Fruit fly (Drosophila melanogaster) whole organism, prepupa: Measurements from ENCODE around the gene CG3164.

ENCODE experiments used
- Blimp-1 ChIP-seq: fragments of 200-800 bp; sonication (Bioruptor generic); optimal IDR thresholded peaks from 3 replicates; lab custom pipeline; 2017; ENCODE audit warnings: missing biosample characterization, missing genetic modification characterization, mild to moderate bottlenecking, moderate library complexity, missing genetic modification reagents
- CG10669 ChIP-seq: fragments of 200-800 bp; sonication (Bioruptor generic); optimal IDR thresholded peaks from 3 replicates; lab custom pipeline; 2018; ENCODE audit warnings: missing biosample characterization, mild to moderate bottlenecking, missing genetic modification characterization, moderate library complexity
- CG11294 ChIP-seq: fragments of 200-800 bp; sonication (Bioruptor generic); IDR thresholded peaks from 2 replicates; pipeline ENCODE4 v1.3.6; 2022; ENCODE audit warnings: missing biosample characterization, missing genetic modification characterization
- CG11902 ChIP-seq: fragments of 200-800 bp; sonication (Bioruptor generic); optimal IDR thresholded peaks from 3 replicates; lab custom pipeline; 2016; ENCODE audit warnings: missing biosample characterization, missing genetic modification characterization
- CG15336 ChIP-seq: fragments of 200-800 bp; sonication (Bioruptor generic); IDR thresholded peaks from 2 replicates; pipeline ENCODE4 v1.3.6; 2022; ENCODE audit warnings: missing biosample characterization, missing genetic modification characterization
- CG1621 ChIP-seq: fragments of 200-800 bp; sonication (Bioruptor generic); optimal IDR thresholded peaks from 3 replicates; lab custom pipeline; 2018; ENCODE audit warnings: missing biosample characterization, mild to moderate bottlenecking, missing genetic modification characterization
- CG16779 ChIP-seq: fragments of 200-800 bp; sonication (Bioruptor generic); optimal IDR thresholded peaks from 3 replicates; lab custom pipeline; 2017; ENCODE audit warnings: missing biosample characterization, mild to moderate bottlenecking, missing genetic modification characterization
- CG31627 ChIP-seq: fragments of 200-800 bp; sonication (Bioruptor generic); optimal IDR thresholded peaks from 3 replicates; lab custom pipeline; 2016; ENCODE audit warnings: missing biosample characterization, missing genetic modification characterization
- CG32006 ChIP-seq: fragments of 200-800 bp; sonication (Bioruptor generic); optimal IDR thresholded peaks from 3 replicates; lab custom pipeline; 2017; ENCODE audit warnings: missing biosample characterization, mild to moderate bottlenecking, missing genetic modification characterization
- CG6163 ChIP-seq: fragments of 200-800 bp; sonication (Bioruptor generic); IDR thresholded peaks from 3 replicates; pipeline ENCODE4 v1.3.6; 2022; ENCODE audit warnings: missing biosample characterization, missing genetic modification characterization
- CG6808 ChIP-seq: fragments of 200-800 bp; sonication (Bioruptor generic); optimal IDR thresholded peaks from 3 replicates; lab custom pipeline; 2017; ENCODE audit warnings: missing biosample characterization, missing genetic modification characterization, mild to moderate bottlenecking, moderate library complexity, missing genetic modification reagents
- CG6854 ChIP-seq: fragments of 200-800 bp; sonication (Bioruptor generic); optimal IDR thresholded peaks from 2 replicates; lab custom pipeline; 2017; ENCODE audit warnings: missing biosample characterization, mild to moderate bottlenecking, missing genetic modification characterization
- CG8319 ChIP-seq: fragments of 200-800 bp; sonication (Bioruptor generic); optimal IDR thresholded peaks from 3 replicates; lab custom pipeline; 2016; ENCODE audit warnings: missing biosample characterization, missing genetic modification characterization
- CG8632 ChIP-seq: fragments of 200-800 bp; sonication (Bioruptor generic); optimal IDR thresholded peaks from 3 replicates; lab custom pipeline; 2016; ENCODE audit warnings: missing biosample characterization, missing genetic modification characterization
- Eip78C ChIP-seq: fragments of 200-800 bp; sonication (Bioruptor generic); peaks from one replicate; lab custom pipeline; 2016; ENCODE audit warnings: missing biosample characterization, missing genetic modification characterization
- Eip93F ChIP-seq: fragments of 200-800 bp; sonication (Bioruptor generic); optimal IDR thresholded peaks from 2 replicates; lab custom pipeline; 2016; ENCODE audit warnings: missing biosample characterization, mild to moderate bottlenecking, missing genetic modification characterization
- Met ChIP-seq: fragments of 200-800 bp; sonication (Bioruptor generic); optimal IDR thresholded peaks from 3 replicates; lab custom pipeline; 2016; ENCODE audit warnings: missing biosample characterization, missing genetic modification characterization
- OdsH ChIP-seq: fragments of 200-800 bp; sonication (Bioruptor generic); optimal IDR thresholded peaks from 3 replicates; lab custom pipeline; 2016; ENCODE audit warnings: missing biosample characterization, missing genetic modification characterization
- Smox ChIP-seq: fragments of 200-800 bp; sonication (Bioruptor generic); optimal IDR thresholded peaks from 3 replicates; lab custom pipeline; 2016; ENCODE audit warnings: missing biosample characterization, missing genetic modification characterization
- Sox102F ChIP-seq: fragments of 200-800 bp; sonication (Bioruptor generic); optimal IDR thresholded peaks from 2 replicates; lab custom pipeline; 2016; ENCODE audit warnings: missing biosample characterization, mild to moderate bottlenecking, missing genetic modification characterization
- Sox14 ChIP-seq: fragments of 200-800 bp; sonication (Bioruptor generic); optimal IDR thresholded peaks from 3 replicates; lab custom pipeline; 2016; ENCODE audit warnings: missing biosample characterization, missing genetic modification characterization
- cyc ChIP-seq: fragments of 200-800 bp; sonication (Bioruptor generic); optimal IDR thresholded peaks from 3 replicates; lab custom pipeline; 2016; ENCODE audit warnings: missing biosample characterization, missing genetic modification characterization
- dac ChIP-seq: fragments of 200-800 bp; sonication (Bioruptor generic); optimal IDR thresholded peaks from 2 replicates; lab custom pipeline; 2017; ENCODE audit warnings: missing biosample characterization, mild to moderate bottlenecking, missing genetic modification characterization
- dsx ChIP-seq: fragments of 200-800 bp; optimal IDR thresholded peaks from 3 replicates; lab custom pipeline; 2019; ENCODE audit warnings: missing biosample characterization, mild to moderate bottlenecking, missing genetic modification characterization, moderate library complexity; ENCODE audit not compliant: poor library complexity, severe bottlenecking
- esn ChIP-seq: fragments of 200-800 bp; sonication (Bioruptor generic); optimal IDR thresholded peaks from 2 replicates; lab custom pipeline; 2016; ENCODE audit warnings: missing biosample characterization, mild to moderate bottlenecking, missing genetic modification characterization, moderate library complexity
- fd59A ChIP-seq: fragments of 200-800 bp; sonication (Bioruptor generic); optimal IDR thresholded peaks from 2 replicates; lab custom pipeline; 2017; ENCODE audit warnings: missing biosample characterization, mild to moderate bottlenecking, missing genetic modification characterization, missing genetic modification reagents
- fkh ChIP-seq: fragments of 200-800 bp; sonication (Bioruptor generic); optimal IDR thresholded peaks from 3 replicates; lab custom pipeline; 2017; ENCODE audit warnings: missing biosample characterization, mild to moderate bottlenecking, missing genetic modification characterization, moderate library complexity
- lz ChIP-seq: fragments of 200-800 bp; sonication (Bioruptor generic); optimal IDR thresholded peaks from 3 replicates; lab custom pipeline; 2016; ENCODE audit warnings: missing biosample characterization, missing genetic modification characterization
- pdm3 ChIP-seq: fragments of 200-800 bp; sonication (Bioruptor generic); optimal IDR thresholded peaks from 3 replicates; lab custom pipeline; 2016; ENCODE audit warnings: missing biosample characterization, missing genetic modification characterization
- spab ChIP-seq: fragments of 200-800 bp; sonication (Bioruptor generic); optimal IDR thresholded peaks from 2 replicates; lab custom pipeline; 2017; ENCODE audit warnings: missing biosample characterization, mild to moderate bottlenecking, missing genetic modification characterization, missing genetic modification reagents
- svp ChIP-seq: fragments of 200-800 bp; sonication (Bioruptor generic); peaks from one replicate; lab custom pipeline; 2016; ENCODE audit warnings: missing biosample characterization, missing genetic modification characterization
- topi ChIP-seq: fragments of 200-800 bp; sonication (Bioruptor generic); optimal IDR thresholded peaks from 3 replicates; lab custom pipeline; 2016; ENCODE audit warnings: missing biosample characterization, missing genetic modification characterization
- vri ChIP-seq: fragments of 200-800 bp; sonication (Bioruptor generic); optimal IDR thresholded peaks from 3 replicates; lab custom pipeline; 2016; ENCODE audit warnings: missing biosample characterization, mild to moderate bottlenecking, missing genetic modification characterization

Gene CG3164

dm6 chr2L:120492-121455 is 9.8 kb downstream of the CG3164 start (continued):
- TF ChIP-seq CG32006 (GFP tag; lab: Kevin White, UChicago) (peak; percentile 74), CG6163 (GFP tag; lab: Robert Waterston, UW) (no peak), svp (GFP tag; lab: Kevin White, UChicago) (peak; percentile 84), Sox102F (no peak), dac (GFP tag; lab: Kevin White, UChicago) (no peak), dsx (GFP tag; lab: Kevin White, UChicago) (no peak), CG16779 (tag; lab: Kevin White, UChicago) (no peak), Sox14 (GFP tag; lab: Kevin White, UChicago) (peak; percentile 10), spab (no peak), Met (GFP tag; lab: Kevin White, UChicago) (peak; percentile 41)

dm6 chr2L:117750-118149 is 12.8 kb downstream of the CG3164 start:
- peak; percentile 60 for TF ChIP-seq fkh
- TF ChIP-seq Sox14 (GFP tag; lab: Kevin White, UChicago) = no peak
- TF ChIP-seq, all 60 proteins: peak for 1

dm6 chr2L:116388-116787 is 14.2 kb downstream of the CG3164 start, which contains the start of gene CG13694:
TSS of gene CG13694 (minus strand) at chr2L:116488.
- TF ChIP-seq OdsH = no peak
- TF ChIP-seq pdm3 = no peak

- TF ChIP-seq svp (GFP tag; lab: Kevin White, UChicago) = peak; percentile 21
- TF ChIP-seq Blimp-1 (GFP tag; lab: Kevin White, UChicago) = no peak
Measured at dm6 chr2L:114429-114828, 16.2 kb downstream of the CG3164 start, which contains the start of gene ND-15. TSS of gene ND-15 (plus strand) at chr2L:114726.

- TF ChIP-seq Eip93F (GFP tag; lab: Kevin White, UChicago) = no peak
- TF ChIP-seq CG6854 (GFP tag; lab: Kevin White, UChicago) = no peak
- TF ChIP-seq Sox102F = no peak
- TF ChIP-seq CG8632 = no peak
- no peak for TF ChIP-seq CG10669 (GFP tag; lab: Kevin White, UChicago)
- no peak for TF ChIP-seq fd59A (GFP tag; lab: Kevin White, UChicago)
- TF ChIP-seq lz (GFP tag; lab: Kevin White, UChicago) = no peak
- no peak for TF ChIP-seq CG31627 (GFP tag; lab: Kevin White, UChicago)
- TF ChIP-seq Eip78C (GFP tag; lab: Kevin White, UChicago) = no peak
- no peak for TF ChIP-seq CG11902
- no peak for TF ChIP-seq cyc (GFP tag; lab: Kevin White, UChicago)
- TF ChIP-seq dsx (GFP tag; lab: Kevin White, UChicago) = no peak
- no peak for TF ChIP-seq topi (GFP tag; lab: Kevin White, UChicago)
- no peak for TF ChIP-seq vri (GFP tag; lab: Kevin White, UChicago)
- TF ChIP-seq CG1621 (tag; lab: Kevin White, UChicago) = no peak
- TF ChIP-seq spab = no peak
Measured at dm6 chr2L:110046-110445, 20.5 kb downstream of the CG3164 start.

- TF ChIP-seq esn (GFP tag; lab: Kevin White, UChicago) = no peak
- TF ChIP-seq CG8319 = no peak
- TF ChIP-seq Sox102F = no peak
- no peak for TF ChIP-seq CG11902
- TF ChIP-seq fkh = peak; percentile 32
- TF ChIP-seq Met (GFP tag; lab: Kevin White, UChicago) = no peak
- no peak for TF ChIP-seq CG11294 (GFP tag; lab: Robert Waterston, UW)
- TF ChIP-seq Smox (GFP tag; lab: Kevin White, UChicago) = no peak
- no peak for TF ChIP-seq CG6808 (GFP tag; lab: Kevin White, UChicago)
- TF ChIP-seq CG15336 (GFP tag; lab: Robert Waterston, UW) = 0 out of 2 replicates have a peak, but pooled peaks have one; percentile 36
- no peak for TF ChIP-seq cyc (GFP tag; lab: Kevin White, UChicago)
- peak; percentile 85 for TF ChIP-seq CG1621 (tag; lab: Kevin White, UChicago)
- no peak for TF ChIP-seq dsx (GFP tag; lab: Kevin White, UChicago)
- TF ChIP-seq svp (GFP tag; lab: Kevin White, UChicago) = peak; percentile 68
Measured at dm6 chr2L:109098-109799, 21.3 kb downstream of the CG3164 start.
